Worm (Caenorhabditis elegans) whole organism, mixed stage, embryonic: ENCODE results near the gene nspb-10.

Experiments
- cnd-1 ChIP-seq: fragments of 200-800 bp; sonication (Bioruptor generic); optimal IDR thresholded peaks from 2 replicates; lab custom pipeline; 2018; ENCODE audit warnings: mild to moderate bottlenecking, missing genetic modification characterization, missing compliant biosample characterization
- drap-1 ChIP-seq: fragments of 200-800 bp; sonication (Bioruptor generic); optimal IDR thresholded peaks from 3 replicates; lab custom pipeline; 2018; ENCODE audit warnings: mild to moderate bottlenecking, missing genetic modification characterization, missing compliant biosample characterization
- ham-2 ChIP-seq: fragments of 200-800 bp; sonication (Bioruptor generic); optimal IDR thresholded peaks from 2 replicates; lab custom pipeline; 2018; ENCODE audit warnings: mild to moderate bottlenecking, missing genetic modification characterization, missing compliant biosample characterization
- mab-5 ChIP-seq: fragments of 150-350 bp; optimal IDR thresholded peaks from 2 replicates; lab custom pipeline; 2014; ENCODE audit warnings: missing biosample characterization, missing genetic modification characterization
- mls-2 ChIP-seq: sonication (generic microtip); optimal IDR thresholded peaks from 2 replicates; lab custom pipeline; 2016; ENCODE audit warnings: mild to moderate bottlenecking, missing genetic modification characterization, moderate library complexity, missing compliant biosample characterization
- nhr-28 ChIP-seq: fragments of 150-350 bp; optimal IDR thresholded peaks from 2 replicates; lab custom pipeline; 2014; ENCODE audit warnings: missing biosample characterization, missing genetic modification characterization
- nhr-76 ChIP-seq: sonication (generic microtip); optimal IDR thresholded peaks from 2 replicates; lab custom pipeline; 2017; ENCODE audit warnings: missing biosample characterization, missing genetic modification characterization
- sem-2 ChIP-seq: fragments of 200-800 bp; sonication (Bioruptor generic); optimal IDR thresholded peaks from 2 replicates; lab custom pipeline; 2018; ENCODE audit warnings: mild to moderate bottlenecking, missing genetic modification characterization, missing compliant biosample characterization
- snpc-4 ChIP-seq: fragments of 150-350 bp; optimal IDR thresholded peaks from 2 replicates; lab custom pipeline; 2014; ENCODE audit warnings: missing biosample characterization, missing genetic modification characterization
- sptf-1 ChIP-seq: sonication (generic microtip); optimal IDR thresholded peaks from 2 replicates; lab custom pipeline; 2017; ENCODE audit warnings: mild to moderate bottlenecking, missing genetic modification characterization, moderate library complexity, missing compliant biosample characterization
- unc-39 ChIP-seq: fragments of 150-350 bp; optimal IDR thresholded peaks from 2 replicates; lab custom pipeline; 2014; ENCODE audit warnings: missing biosample characterization, missing genetic modification characterization

Gene nspb-10

DNA sequence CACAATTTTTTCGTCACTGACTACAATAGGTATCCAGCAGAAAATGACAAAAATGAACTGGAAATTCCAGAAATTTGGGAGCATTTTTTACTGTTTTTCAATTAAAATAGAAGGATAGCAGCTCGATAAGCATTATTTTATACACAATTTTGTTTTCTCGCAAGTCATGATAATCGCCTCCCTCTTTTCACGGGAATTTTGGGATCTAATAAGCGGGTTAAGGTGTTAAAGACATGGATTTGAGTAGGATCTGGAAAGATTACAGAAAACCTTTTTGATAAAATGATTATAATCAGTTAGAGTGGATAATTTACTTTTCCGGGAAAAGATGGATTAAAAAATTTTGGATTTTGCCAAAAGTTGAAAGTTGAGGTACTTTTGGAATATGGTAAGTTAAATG, 39.4 kb downstream of the nspb-10 start, which contains the start of gene gcy-29:
TSS of gene gcy-29 (minus strand) at position 101 of the 400 bp plus-strand sequence.
- no peak for TF ChIP-seq unc-39 (tag; lab: Kevin White, UChicago)
- no peak for TF ChIP-seq nhr-28 (tag; lab: Kevin White, UChicago)
- no peak for TF ChIP-seq sem-2 (GFP tag; lab: Kevin White, UChicago)
- TF ChIP-seq ham-2: no peak
- TF ChIP-seq cnd-1 (tag; lab: Kevin White, UChicago): no peak
- no peak for TF ChIP-seq drap-1 (GFP tag; lab: Kevin White, UChicago)
- TF ChIP-seq snpc-4 (tag; lab: Kevin White, UChicago): no peak
- TF ChIP-seq nhr-76 (tag; lab: Kevin White, UChicago): no peak
- no peak for TF ChIP-seq mab-5 (tag; lab: Kevin White, UChicago)

DNA sequence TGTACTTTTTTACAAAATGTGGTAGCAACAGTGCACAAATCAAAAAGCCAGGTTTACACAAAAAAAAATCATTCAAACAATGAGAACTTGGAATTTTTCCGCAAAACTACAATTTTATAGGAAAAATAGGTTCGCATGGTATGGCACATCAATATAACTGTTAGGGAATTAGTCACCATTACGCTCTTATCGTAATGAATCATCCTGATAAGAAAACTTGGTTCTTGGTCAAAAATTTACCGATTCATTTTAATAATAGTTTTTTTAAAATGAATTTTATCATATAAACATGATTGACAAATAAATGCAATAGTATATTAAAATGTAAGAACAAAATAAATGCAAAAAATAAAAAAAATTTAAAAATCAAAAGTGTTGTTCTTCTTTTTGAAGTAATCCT, 47.5 kb downstream of the nspb-10 start:
- no peak for TF ChIP-seq sptf-1 (tag; lab: Kevin White, UChicago)
- TF ChIP-seq mls-2 (tag; lab: Kevin White, UChicago): no peak
- no peak for TF ChIP-seq mab-5 (tag; lab: Kevin White, UChicago)
